Fruit fly (Drosophila melanogaster) whole organism, embryonic: ENCODE data around the gene CG15160.

Experiments
- ATbp ChIP-seq: fragments of 200-800 bp; sonication (Bioruptor generic); optimal IDR thresholded peaks from 2 replicates; lab custom pipeline; 2017; ENCODE audit warnings: missing biosample characterization, mild to moderate bottlenecking, missing genetic modification characterization, missing genetic modification reagents
- Aef1 ChIP-seq: fragments of 200-800 bp; sonication (Bioruptor generic); IDR thresholded peaks from 3 replicates; pipeline ENCODE4 v1.3.6; 2022; ENCODE audit warnings: missing biosample characterization, missing genetic modification characterization
- Asciz ChIP-seq: fragments of 200-800 bp; sonication (Bioruptor generic); optimal IDR thresholded peaks from 2 replicates; lab custom pipeline; 2017; ENCODE audit warnings: missing biosample characterization, mild to moderate bottlenecking, missing genetic modification characterization, missing genetic modification reagents
- BtbVII ChIP-seq: fragments of 200-800 bp; sonication (Bioruptor generic); optimal IDR thresholded peaks from 3 replicates; lab custom pipeline; 2017; ENCODE audit warnings: missing biosample characterization, mild to moderate bottlenecking, missing genetic modification characterization
- CG12071 ChIP-seq: fragments of 200-800 bp; sonication (Bioruptor generic); optimal IDR thresholded peaks from 3 replicates; lab custom pipeline; 2018; ENCODE audit warnings: missing biosample characterization, mild to moderate bottlenecking, missing genetic modification characterization
- CG12236 ChIP-seq: fragments of 200-800 bp; sonication (Bioruptor generic); optimal IDR thresholded peaks from 2 replicates; lab custom pipeline; 2016; ENCODE audit warnings: missing biosample characterization, missing genetic modification characterization
- CG12769 ChIP-seq: fragments of 200-800 bp; sonication (Bioruptor generic); optimal IDR thresholded peaks from 2 replicates; lab custom pipeline; 2019; ENCODE audit warnings: missing biosample characterization, mild to moderate bottlenecking, missing genetic modification characterization, moderate library complexity
- CG13624 ChIP-seq: fragments of 200-800 bp; sonication (Bioruptor generic); optimal IDR thresholded peaks from 2 replicates; lab custom pipeline; 2016; ENCODE audit warnings: missing biosample characterization, missing genetic modification characterization
- CG1602 ChIP-seq: fragments of 200-800 bp; sonication (Bioruptor generic); optimal IDR thresholded peaks from 3 replicates; lab custom pipeline; 2016; ENCODE audit warnings: missing biosample characterization, missing genetic modification characterization
- CG17568 ChIP-seq: fragments of 200-800 bp; sonication (Bioruptor generic); optimal IDR thresholded peaks from 2 replicates; lab custom pipeline; 2018; ENCODE audit warnings: missing biosample characterization, mild to moderate bottlenecking, missing genetic modification characterization, moderate library complexity
- CG18599 ChIP-seq: fragments of 200-800 bp; sonication (Bioruptor generic); optimal IDR thresholded peaks from 3 replicates; lab custom pipeline; 2017; ENCODE audit warnings: missing biosample characterization, missing genetic modification characterization, mild to moderate bottlenecking, moderate library complexity, missing genetic modification reagents
- CG2199 ChIP-seq: fragments of 200-800 bp; sonication (Bioruptor generic); IDR thresholded peaks from 3 replicates; pipeline ENCODE4 v1.3.6; 2022; ENCODE audit warnings: missing biosample characterization, missing genetic modification characterization
- CG4820 ChIP-seq: fragments of 200-800 bp; sonication (Bioruptor generic); optimal IDR thresholded peaks from 3 replicates; lab custom pipeline; 2016; ENCODE audit warnings: missing biosample characterization, missing genetic modification characterization
- CG5245 ChIP-seq: fragments of 200-800 bp; sonication (Bioruptor generic); optimal IDR thresholded peaks from 3 replicates; lab custom pipeline; 2016; ENCODE audit warnings: missing biosample characterization, missing genetic modification characterization
- CG6854 ChIP-seq: fragments of 200-800 bp; sonication (Bioruptor generic); optimal IDR thresholded peaks from 3 replicates; lab custom pipeline; 2017; ENCODE audit warnings: missing biosample characterization, mild to moderate bottlenecking, missing genetic modification characterization
- CG7357 ChIP-seq: fragments of 200-800 bp; sonication (Bioruptor generic); IDR thresholded peaks from 3 replicates; pipeline ENCODE4 v1.3.6; 2022; ENCODE audit warnings: missing biosample characterization, missing genetic modification characterization
- CG7745 ChIP-seq: fragments of 200-800 bp; sonication (Bioruptor generic); optimal IDR thresholded peaks from 2 replicates; lab custom pipeline; 2018; ENCODE audit warnings: missing biosample characterization, mild to moderate bottlenecking, missing genetic modification characterization, moderate library complexity
- CG8290 ChIP-seq, 3 experiments: fragments of 200-800 bp; sonication (Bioruptor generic); optimal IDR thresholded peaks; 2 replicates each; lab custom pipeline; 2016 to 2019; ENCODE audit warnings: missing biosample characterization in 3 of 3, missing genetic modification characterization in 3 of 3, mild to moderate bottlenecking in 2 of 3, moderate library complexity in 1 of 3
- CG9727 ChIP-seq: fragments of 200-800 bp; sonication (Bioruptor generic); optimal IDR thresholded peaks from 3 replicates; lab custom pipeline; 2017; ENCODE audit warnings: missing biosample characterization, mild to moderate bottlenecking, missing genetic modification characterization
- D19A ChIP-seq: fragments of 200-800 bp; optimal IDR thresholded peaks from 3 replicates; lab custom pipeline; 2019; ENCODE audit warnings: missing biosample characterization, mild to moderate bottlenecking, missing genetic modification characterization, moderate library complexity
- Doc2 ChIP-seq: fragments of 200-800 bp; sonication (Bioruptor generic); IDR thresholded peaks from 2 replicates; pipeline ENCODE4 v1.3.6; 2022; ENCODE audit warnings: missing biosample characterization, missing genetic modification characterization
- Doc3 ChIP-seq: fragments of 200-800 bp; sonication (Bioruptor generic); IDR thresholded peaks from 3 replicates; pipeline ENCODE4 v1.3.6; 2022; ENCODE audit warnings: missing biosample characterization, missing genetic modification characterization; ENCODE audit not compliant: partially characterized antibody
- E2f1 ChIP-seq: fragments of 200-800 bp; sonication (Bioruptor generic); IDR thresholded peaks from 2 replicates; pipeline ENCODE4 v1.3.6; 2022; ENCODE audit warnings: missing biosample characterization, missing genetic modification characterization
- Neu2 ChIP-seq: fragments of 200-800 bp; sonication (Bioruptor generic); optimal IDR thresholded peaks from 3 replicates; lab custom pipeline; 2016; ENCODE audit warnings: missing biosample characterization, missing genetic modification characterization, borderline replicate concordance
- Pdp1 ChIP-seq, 2 experiments: fragments of 200-800 bp; sonication (Bioruptor generic); optimal IDR thresholded peaks; 3 replicates each; lab custom pipeline; 2016; ENCODE audit warnings: missing biosample characterization in 2 of 2, missing genetic modification characterization in 2 of 2, mild to moderate bottlenecking in 1 of 2, moderate library complexity in 1 of 2
- Side ChIP-seq: fragments of 200-800 bp; sonication (Bioruptor generic); optimal IDR thresholded peaks from 2 replicates; lab custom pipeline; 2016; ENCODE audit warnings: missing biosample characterization, missing genetic modification characterization
- Stat92E ChIP-seq, 3 experiments: fragments of >200 bp in 2 of 3; fragments of 200-800 bp in 1 of 3; sonication (Bioruptor generic) in 1 of 3; optimal IDR thresholded peaks; 2 replicates each; lab custom pipeline; 2017 to 2019; ENCODE audit warnings: missing biosample characterization in 3 of 3, missing genetic modification characterization in 3 of 3, mild to moderate bottlenecking in 1 of 3, moderate library complexity in 1 of 3
- Trl ChIP-seq, 3 experiments: fragments of >200 bp in 2 of 3; fragments of 200-800 bp in 1 of 3; sonication (Bioruptor generic) in 1 of 3; optimal IDR thresholded peaks; 2 replicates in 1 of 3; 3 replicates in 2 of 3; lab custom pipeline; 2016 to 2017; ENCODE audit warnings: missing biosample characterization in 1 of 3, missing genetic modification characterization in 1 of 3
- bcd ChIP-seq: fragments of 200-800 bp; sonication (Bioruptor generic); optimal IDR thresholded peaks from 2 replicates; lab custom pipeline; 2017; ENCODE audit warnings: missing biosample characterization, mild to moderate bottlenecking, missing genetic modification characterization
- bigmax ChIP-seq: fragments of 200-800 bp; sonication (Bioruptor generic); optimal IDR thresholded peaks from 2 replicates; lab custom pipeline; 2018; ENCODE audit warnings: missing biosample characterization, mild to moderate bottlenecking, missing genetic modification characterization
- crol ChIP-seq: fragments of 200-800 bp; sonication (Bioruptor generic); IDR thresholded peaks from 2 replicates; pipeline ENCODE4 v1.3.6; 2022; ENCODE audit warnings: missing biosample characterization, missing genetic modification characterization
- cwo ChIP-seq: fragments of 200-800 bp; sonication (Bioruptor generic); optimal IDR thresholded peaks from 3 replicates; lab custom pipeline; 2017; ENCODE audit warnings: missing biosample characterization, missing genetic modification characterization, mild to moderate bottlenecking, moderate library complexity, missing genetic modification reagents
- dati ChIP-seq: fragments of 200-800 bp; sonication (Bioruptor generic); IDR thresholded peaks from 2 replicates; pipeline ENCODE4 v1.3.6; 2022; ENCODE audit warnings: missing biosample characterization, missing genetic modification characterization
- ems ChIP-seq: fragments of 200-800 bp; sonication (Bioruptor generic); optimal IDR thresholded peaks from 3 replicates; lab custom pipeline; 2016; ENCODE audit warnings: missing biosample characterization, missing genetic modification characterization
- esg ChIP-seq: fragments of 200-800 bp; sonication (Bioruptor generic); conservative IDR thresholded peaks from 2 replicates; pipeline ENCODE4 v1.3.6; 2022; ENCODE audit warnings: missing biosample characterization, missing genetic modification characterization
- grau ChIP-seq: fragments of 200-800 bp; optimal IDR thresholded peaks from 3 replicates; lab custom pipeline; 2019; ENCODE audit warnings: missing biosample characterization, mild to moderate bottlenecking, missing genetic modification characterization, moderate library complexity
- gt ChIP-seq: fragments of 200-800 bp; sonication (Bioruptor generic); IDR thresholded peaks from 2 replicates; pipeline ENCODE4 v1.3.6; 2022; ENCODE audit warnings: missing biosample characterization, missing genetic modification characterization
- h ChIP-seq: fragments of >200 bp; optimal IDR thresholded peaks from 2 replicates; lab custom pipeline; 2017
- hbn ChIP-seq: fragments of 200-800 bp; sonication (Bioruptor generic); IDR thresholded peaks from 2 replicates; pipeline ENCODE4 v1.3.6; 2022; ENCODE audit warnings: missing biosample characterization, missing genetic modification characterization; ENCODE audit not compliant: partially characterized antibody
- hkb ChIP-seq, 2 experiments: fragments of 200-800 bp in 1 of 2; fragments of >200 bp in 1 of 2; sonication (Bioruptor generic) in 1 of 2; IDR thresholded peaks in 1 of 2; optimal IDR thresholded peaks in 1 of 2; 2 replicates each; pipeline versions ENCODE4 v1.3.6 to Lab custom; 2017 to 2022; ENCODE audit warnings: missing biosample characterization in 1 of 2, missing genetic modification characterization in 1 of 2
- ind ChIP-seq: fragments of 200-800 bp; sonication (Bioruptor generic); optimal IDR thresholded peaks from 3 replicates; lab custom pipeline; 2016; ENCODE audit warnings: missing biosample characterization, missing genetic modification characterization
- lab ChIP-seq: fragments of 200-800 bp; sonication (Bioruptor generic); optimal IDR thresholded peaks from 3 replicates; lab custom pipeline; 2017; ENCODE audit warnings: missing biosample characterization, missing genetic modification characterization, mild to moderate bottlenecking, moderate library complexity, missing genetic modification reagents
- luna ChIP-seq: fragments of 200-800 bp; sonication (Bioruptor generic); optimal IDR thresholded peaks from 2 replicates; lab custom pipeline; 2016; ENCODE audit warnings: missing biosample characterization, missing genetic modification characterization
- mirr ChIP-seq: fragments of 200-800 bp; sonication (Bioruptor generic); optimal IDR thresholded peaks from 3 replicates; lab custom pipeline; 2018; ENCODE audit warnings: missing biosample characterization, mild to moderate bottlenecking, missing genetic modification characterization
- salm ChIP-seq: fragments of 200-800 bp; sonication (Bioruptor generic); optimal IDR thresholded peaks from 2 replicates; lab custom pipeline; 2018; ENCODE audit warnings: missing biosample characterization, mild to moderate bottlenecking, missing genetic modification characterization
- schlank ChIP-seq: fragments of 200-800 bp; sonication (Bioruptor generic); optimal IDR thresholded peaks from 2 replicates; lab custom pipeline; 2018; ENCODE audit warnings: missing biosample characterization, mild to moderate bottlenecking, missing genetic modification characterization
- sima ChIP-seq: fragments of 200-800 bp; sonication (Bioruptor generic); optimal IDR thresholded peaks from 2 replicates; lab custom pipeline; 2016; ENCODE audit warnings: missing biosample characterization, missing genetic modification characterization
- stwl ChIP-seq: fragments of 200-800 bp; sonication (Bioruptor generic); optimal IDR thresholded peaks from 3 replicates; lab custom pipeline; 2018; ENCODE audit warnings: missing biosample characterization, mild to moderate bottlenecking, missing genetic modification characterization, moderate library complexity
- sug ChIP-seq: fragments of 200-800 bp; optimal IDR thresholded peaks from 2 replicates; lab custom pipeline; 2019; ENCODE audit warnings: missing biosample characterization, mild to moderate bottlenecking, missing genetic modification characterization, moderate library complexity
- usp ChIP-seq: fragments of >200 bp; optimal IDR thresholded peaks from 2 replicates; lab custom pipeline; 2017; ENCODE audit warnings: missing biosample characterization, missing genetic modification characterization

Gene CG15160

dm6 chr2L:18561522-18562119 is 29.1 kb upstream of the CG15160 start (continued):
- TF ChIP-seq CG12236 (GFP tag; lab: Kevin White, UChicago), result no peak
- TF ChIP-seq Stat92E (GFP tag; optimal IDR thresholded peaks at IDR 0.05; lab: Kevin White, UChicago), result no peak
- no peak for TF ChIP-seq luna
- peak; percentile 86 for TF ChIP-seq mirr (GFP tag; lab: Kevin White, UChicago)
- peak; percentile 12 to 24 for TF ChIP-seq Trl (optimal IDR thresholded peaks at IDR 0.05; lab: Kevin White, UChicago)
- TF ChIP-seq Trl (GFP tag; optimal IDR thresholded peaks at IDR 0.05; lab: Kevin White, UChicago), result no peak
- no peak for TF ChIP-seq BtbVII (GFP tag; lab: Kevin White, UChicago)
- TF ChIP-seq CG12769 (tag; lab: Kevin White, UChicago), result peak; percentile 36
- TF ChIP-seq sima (GFP tag; lab: Kevin White, UChicago), result no peak
- no peak for TF ChIP-seq h
- TF ChIP-seq hbn (GFP tag; lab: Robert Waterston, UW), result no peak
- no peak for TF ChIP-seq CG13624 (GFP tag; lab: Kevin White, UChicago)
- TF ChIP-seq Neu2, result no peak
- no peak for TF ChIP-seq CG8290 (GFP tag; optimal IDR thresholded peaks at IDR 0.05; lab: Kevin White, UChicago)
- TF ChIP-seq CG8290 (tag; optimal IDR thresholded peaks at IDR 0.05; lab: Kevin White, UChicago), result peak in 1 of 2 experiments; percentile 31
- no peak for TF ChIP-seq CG7357 (GFP tag; lab: Robert Waterston, UW)
- no peak for TF ChIP-seq bcd (GFP tag; lab: Kevin White, UChicago)
- TF ChIP-seq CG17568, result no peak
- no peak for TF ChIP-seq salm (tag; lab: Kevin White, UChicago)
- no peak for TF ChIP-seq CG12071 (GFP tag; lab: Kevin White, UChicago)
- TF ChIP-seq Side (GFP tag; lab: Kevin White, UChicago), result no peak
- TF ChIP-seq CG7745 (tag; lab: Kevin White, UChicago), result no peak
- no peak for TF ChIP-seq ATbp
- TF ChIP-seq usp (GFP tag; lab: Kevin White, UChicago), result no peak
- no peak for TF ChIP-seq CG4820
- TF ChIP-seq lab (GFP tag; lab: Kevin White, UChicago), result peak; percentile 41
- peak; percentile 59 for TF ChIP-seq Aef1
- TF ChIP-seq cwo (GFP tag; lab: Kevin White, UChicago), result peak; percentile 38
- peak; percentile 40 for TF ChIP-seq sug (tag; lab: Kevin White, UChicago)
- no peak for TF ChIP-seq grau (tag; lab: Kevin White, UChicago)
- no peak for TF ChIP-seq CG1602 (GFP tag; lab: Kevin White, UChicago)
- peak; percentile 99 for TF ChIP-seq crol (GFP tag; lab: Robert Waterston, UW)
- TF ChIP-seq Doc2 (GFP tag; lab: Robert Waterston, UW), result no peak
- TF ChIP-seq ind (GFP tag; lab: Kevin White, UChicago), result no peak
- TF ChIP-seq CG2199 (GFP tag; lab: Robert Waterston, UW), result peak; percentile 52; the same call in 1 of the 3 replicates
- TF ChIP-seq CG9727 (GFP tag; lab: Kevin White, UChicago), result no peak
- no peak for TF ChIP-seq Asciz
- no peak for TF ChIP-seq hkb (optimal IDR thresholded peaks at IDR 0.05; lab: Kevin White, UChicago)
- no peak for TF ChIP-seq hkb (GFP tag; IDR thresholded peaks at IDR 0.05; lab: Robert Waterston, UW)
- TF ChIP-seq CG18599 (GFP tag; lab: Kevin White, UChicago), result peak; percentile 11
- no peak for TF ChIP-seq E2f1
- TF ChIP-seq bigmax (GFP tag; lab: Kevin White, UChicago), result no peak

DNA sequence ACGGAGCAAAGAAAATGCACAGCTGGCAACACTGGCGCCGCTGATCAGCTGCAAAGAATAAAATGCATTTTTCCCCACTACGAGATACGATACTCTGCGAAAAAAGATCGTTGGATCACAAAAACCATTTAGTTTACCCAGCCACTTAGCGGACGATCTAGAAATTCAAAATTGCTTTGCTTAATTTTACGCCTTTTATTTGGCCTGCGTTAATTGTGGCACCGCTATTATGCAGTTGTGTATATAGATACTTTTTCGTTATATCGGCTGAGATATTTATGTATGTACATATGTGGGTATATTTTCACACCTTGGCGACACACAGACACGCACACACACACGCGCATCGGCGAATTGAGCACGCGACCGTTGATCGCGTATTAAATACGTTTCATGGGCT is 28.1 kb upstream of the CG15160 start:
- TF ChIP-seq dati (GFP tag; lab: Robert Waterston, UW) (no peak), esg (GFP tag; lab: Robert Waterston, UW) (no peak), Doc3 (0 out of 3 replicates have a peak, but pooled peaks have one; percentile 31), CG6854 (GFP tag; lab: Kevin White, UChicago) (no peak), stwl (tag; lab: Kevin White, UChicago) (peak; percentile 26), gt (GFP tag; lab: Robert Waterston, UW) (no peak), ems (GFP tag; lab: Kevin White, UChicago) (no peak), CG5245 (GFP tag; lab: Kevin White, UChicago) (no peak), schlank (tag; lab: Kevin White, UChicago) (no peak), D19A (tag; lab: Kevin White, UChicago) (peak; percentile 54), Pdp1 (GFP tag; optimal IDR thresholded peaks at IDR 0.05; lab: Kevin White, UChicago) (peak in 1 of 2 experiments; percentile 6)
